Worm (Caenorhabditis elegans) whole organism, L1 larva: ENCODE data around the gene col-174.

Experiments used
- C04F5.9 ChIP-seq: sonication (generic microtip); optimal IDR thresholded peaks from 2 replicates; lab custom pipeline; 2016; ENCODE audit warnings: missing genetic modification characterization, missing compliant biosample characterization
- C34B4.2 ChIP-seq: sonication (generic microtip); optimal IDR thresholded peaks from 2 replicates; lab custom pipeline; 2017; ENCODE audit warnings: mild to moderate bottlenecking, missing genetic modification characterization, missing compliant biosample characterization
- aha-1 ChIP-seq: fragments of 150-350 bp; optimal IDR thresholded peaks from 2 replicates; lab custom pipeline; 2014; ENCODE audit warnings: missing biosample characterization, missing genetic modification characterization
- ama-1 ChIP-seq: fragments of 150-350 bp; optimal IDR thresholded peaks from 2 replicates; lab custom pipeline; 2014
- blmp-1 ChIP-seq: fragments of 150-350 bp; optimal IDR thresholded peaks from 2 replicates; lab custom pipeline; 2014; ENCODE audit warnings: missing biosample characterization, missing genetic modification characterization
- ceh-63 ChIP-seq: fragments of 200-800 bp; sonication (Bioruptor generic); optimal IDR thresholded peaks from 2 replicates; lab custom pipeline; 2018; ENCODE audit warnings: mild to moderate bottlenecking, missing genetic modification characterization, missing compliant biosample characterization
- ceh-8 ChIP-seq: fragments of 200-800 bp; sonication (Bioruptor generic); optimal IDR thresholded peaks from 2 replicates; lab custom pipeline; 2018; ENCODE audit warnings: mild to moderate bottlenecking, missing genetic modification characterization, moderate library complexity, missing compliant biosample characterization
- ceh-88 ChIP-seq: fragments of 200-800 bp; sonication (Bioruptor generic); IDR thresholded peaks from 2 replicates; pipeline ENCODE4 v1.3.6; 2022; ENCODE audit warnings: missing genetic modification characterization, missing compliant biosample characterization
- ceh-90 ChIP-seq: sonication (generic microtip); optimal IDR thresholded peaks from 2 replicates; lab custom pipeline; 2016; ENCODE audit warnings: missing genetic modification characterization, missing compliant biosample characterization
- ces-1 ChIP-seq: fragments of 150-350 bp; optimal IDR thresholded peaks from 2 replicates; lab custom pipeline; 2014; ENCODE audit warnings: missing biosample characterization, missing genetic modification reagents, missing genetic modification characterization
- dpl-1 ChIP-seq, 3 experiments: fragments of 150-350 bp in 2 of 3; sonication (generic microtip) in 1 of 3; optimal IDR thresholded peaks; 2 replicates each; lab custom pipeline; 2014 to 2017; ENCODE audit warnings: missing biosample characterization in 3 of 3, missing genetic modification characterization in 3 of 3, missing genetic modification reagents in 3 of 3
- egl-13 ChIP-seq: sonication (generic microtip); optimal IDR thresholded peaks from 2 replicates; lab custom pipeline; 2016; ENCODE audit warnings: missing genotype, missing genetic modification reagents, missing genetic modification characterization, missing compliant biosample characterization
- egl-27 ChIP-seq, 2 experiments: fragments of 150-350 bp in 1 of 2; sonication (generic microtip); optimal IDR thresholded peaks; 3 replicates each; lab custom pipeline; 2017 to 2018; ENCODE audit warnings: missing biosample characterization in 2 of 2, missing genetic modification characterization in 2 of 2, missing genetic modification reagents in 2 of 2
- elt-3 ChIP-seq, 6 experiments: fragments of 150-350 bp in 1 of 6; sonication (generic microtip); optimal IDR thresholded peaks; 2 replicates each; lab custom pipeline; 2017 to 2018; ENCODE audit warnings: missing biosample characterization in 6 of 6, missing genetic modification characterization in 6 of 6, inconsistent platforms in 1 of 6
- fkh-10 ChIP-seq: sonication (generic microtip); optimal IDR thresholded peaks from 2 replicates; lab custom pipeline; 2017; ENCODE audit warnings: missing biosample characterization, missing genetic modification reagents, missing genetic modification characterization
- fkh-8 ChIP-seq: sonication (generic microtip); optimal IDR thresholded peaks from 2 replicates; lab custom pipeline; 2016; ENCODE audit warnings: mild to moderate bottlenecking, missing genetic modification characterization, missing compliant biosample characterization
- grh-1 ChIP-seq: fragments of 200-800 bp; sonication (Bioruptor generic); IDR thresholded peaks from 2 replicates; pipeline ENCODE4 v1.3.6; 2022; ENCODE audit warnings: missing genetic modification reagents, missing genetic modification characterization, missing compliant biosample characterization
- hlh-17 ChIP-seq: fragments of 200-800 bp; sonication (Bioruptor generic); optimal IDR thresholded peaks from 2 replicates; lab custom pipeline; 2018; ENCODE audit warnings: missing genetic modification characterization, mild to moderate bottlenecking, missing compliant biosample characterization, moderate library complexity, borderline replicate concordance
- hlh-4 ChIP-seq: sonication (generic microtip); optimal IDR thresholded peaks from 2 replicates; lab custom pipeline; 2016; ENCODE audit warnings: mild to moderate bottlenecking, missing genetic modification characterization, missing compliant biosample characterization
- hpl-2 ChIP-seq: fragments of 150-350 bp; optimal IDR thresholded peaks from 2 replicates; lab custom pipeline; 2014; ENCODE audit warnings: missing biosample characterization, missing genetic modification reagents, missing genetic modification characterization
- isw-1 ChIP-seq: fragments of 200-800 bp; sonication (Bioruptor generic); IDR thresholded peaks from 2 replicates; pipeline ENCODE4 v1.3.6; 2022; ENCODE audit warnings: missing genetic modification characterization, missing compliant biosample characterization
- jun-1 ChIP-seq: fragments of 150-350 bp; optimal IDR thresholded peaks from 2 replicates; lab custom pipeline; 2014; ENCODE audit warnings: missing biosample characterization, missing genetic modification reagents, missing genetic modification characterization
- lin-14 ChIP-seq: fragments of 200-800 bp; sonication (Bioruptor generic); optimal IDR thresholded peaks from 2 replicates; lab custom pipeline; 2018; ENCODE audit warnings: mild to moderate bottlenecking, missing genetic modification characterization, moderate library complexity, missing compliant biosample characterization
- lin-39 ChIP-seq: fragments of 150-350 bp; optimal IDR thresholded peaks from 2 replicates; lab custom pipeline; 2014; ENCODE audit warnings: missing biosample characterization, missing genetic modification reagents, missing genetic modification characterization
- lir-3 ChIP-seq: sonication (generic microtip); optimal IDR thresholded peaks from 2 replicates; lab custom pipeline; 2016; ENCODE audit warnings: mild to moderate bottlenecking, missing genetic modification characterization, moderate library complexity, missing compliant biosample characterization; ENCODE audit not compliant: poor library complexity
- lsy-2 ChIP-seq, 2 experiments: fragments of 150-350 bp; optimal IDR thresholded peaks; 2 replicates each; lab custom pipeline; 2014; ENCODE audit warnings: missing biosample characterization in 2 of 2, missing genetic modification characterization in 2 of 2
- mab-9 ChIP-seq: fragments of 200-800 bp; sonication (Bioruptor generic); IDR thresholded peaks from 2 replicates; pipeline ENCODE4 v1.3.6; 2022; ENCODE audit warnings: missing genetic modification reagents, missing genetic modification characterization, missing compliant biosample characterization
- mdl-1 ChIP-seq, 2 experiments: fragments of 150-350 bp; optimal IDR thresholded peaks; 2 replicates each; lab custom pipeline; 2014 to 2017; ENCODE audit warnings: missing biosample characterization in 2 of 2, missing genetic modification characterization in 2 of 2, inconsistent platforms in 1 of 2
- mep-1 ChIP-seq: fragments of 150-350 bp; optimal IDR thresholded peaks from 2 replicates; lab custom pipeline; 2014; ENCODE audit warnings: missing biosample characterization, missing genetic modification characterization
- nhr-12 ChIP-seq: sonication (generic microtip); optimal IDR thresholded peaks from 2 replicates; lab custom pipeline; 2017; ENCODE audit warnings: missing biosample characterization, missing genetic modification characterization
- nhr-237 ChIP-seq: fragments of 150-350 bp; optimal IDR thresholded peaks from 2 replicates; lab custom pipeline; 2014; ENCODE audit warnings: missing biosample characterization, missing genetic modification characterization
- nhr-71 ChIP-seq: sonication (generic microtip); optimal IDR thresholded peaks from 2 replicates; lab custom pipeline; 2016; ENCODE audit warnings: mild to moderate bottlenecking, missing genetic modification characterization, moderate library complexity, missing compliant biosample characterization
- nhr-76 ChIP-seq: sonication (generic microtip); optimal IDR thresholded peaks from 2 replicates; lab custom pipeline; 2017; ENCODE audit warnings: missing biosample characterization, missing genetic modification characterization
- nhr-85 ChIP-seq: sonication (generic microtip); peaks from one replicate; lab custom pipeline; 2016; ENCODE audit warnings: missing genetic modification characterization, inconsistent platforms, missing compliant biosample characterization
- pag-3 ChIP-seq: sonication (generic microtip); optimal IDR thresholded peaks from 2 replicates; lab custom pipeline; 2017; ENCODE audit warnings: missing genetic modification characterization, mild to moderate bottlenecking, missing compliant biosample characterization, antibody characterized with exemption, borderline replicate concordance; ENCODE audit not compliant: insufficient read depth
- pax-3 ChIP-seq: fragments of 200-800 bp; sonication (Bioruptor generic); optimal IDR thresholded peaks from 2 replicates; lab custom pipeline; 2018; ENCODE audit warnings: mild to moderate bottlenecking, missing genetic modification characterization, moderate library complexity, missing compliant biosample characterization
- rnt-1 ChIP-seq: sonication (generic microtip); optimal IDR thresholded peaks from 2 replicates; lab custom pipeline; 2016; ENCODE audit warnings: mild to moderate bottlenecking, missing genetic modification characterization, moderate library complexity, missing compliant biosample characterization
- snpc-4 ChIP-seq: fragments of 150-350 bp; optimal IDR thresholded peaks from 2 replicates; lab custom pipeline; 2014; ENCODE audit warnings: missing biosample characterization, missing genetic modification characterization
- sox-4 ChIP-seq: sonication (generic microtip); optimal IDR thresholded peaks from 2 replicates; lab custom pipeline; 2016; ENCODE audit warnings: missing genetic modification characterization, missing compliant biosample characterization
- sup-37 ChIP-seq: fragments of 200-800 bp; sonication (Bioruptor generic); optimal IDR thresholded peaks from 2 replicates; lab custom pipeline; 2018; ENCODE audit warnings: mild to moderate bottlenecking, missing genetic modification characterization, missing compliant biosample characterization
- swsn-7 ChIP-seq: sonication (generic microtip); optimal IDR thresholded peaks from 2 replicates; lab custom pipeline; 2016; ENCODE audit warnings: missing genetic modification characterization, missing compliant biosample characterization
- tbx-2 ChIP-seq: sonication (generic microtip); optimal IDR thresholded peaks from 2 replicates; lab custom pipeline; 2016; ENCODE audit warnings: missing genetic modification characterization, missing compliant biosample characterization
- tlp-1 ChIP-seq: fragments of 150-350 bp; optimal IDR thresholded peaks from 2 replicates; lab custom pipeline; 2014; ENCODE audit warnings: missing biosample characterization, missing genetic modification characterization
- unc-30 ChIP-seq: sonication (generic microtip); optimal IDR thresholded peaks from 2 replicates; lab custom pipeline; 2017; ENCODE audit warnings: missing biosample characterization, missing genetic modification characterization
- unc-62 ChIP-seq: fragments of 150-350 bp; optimal IDR thresholded peaks from 2 replicates; lab custom pipeline; 2014; ENCODE audit warnings: missing biosample characterization, missing genetic modification reagents, missing genetic modification characterization
- unc-86 ChIP-seq: sonication (generic microtip); optimal IDR thresholded peaks from 2 replicates; lab custom pipeline; 2016; ENCODE audit warnings: missing genetic modification characterization, missing compliant biosample characterization
- xbp-1 ChIP-seq: sonication (generic microtip); optimal IDR thresholded peaks from 2 replicates; lab custom pipeline; 2016; ENCODE audit warnings: missing genetic modification characterization, missing compliant biosample characterization
- zag-1 ChIP-seq: fragments of 150-350 bp; optimal IDR thresholded peaks from 2 replicates; lab custom pipeline; 2014; ENCODE audit warnings: missing biosample characterization, missing genetic modification characterization
- ztf-11 ChIP-seq, 2 experiments: sonication (generic microtip); optimal IDR thresholded peaks; 2 replicates each; lab custom pipeline; 2016 to 2017; ENCODE audit warnings: missing genetic modification characterization in 2 of 2, missing biosample characterization in 1 of 2, missing compliant biosample characterization in 1 of 2

Gene col-174

DNA sequence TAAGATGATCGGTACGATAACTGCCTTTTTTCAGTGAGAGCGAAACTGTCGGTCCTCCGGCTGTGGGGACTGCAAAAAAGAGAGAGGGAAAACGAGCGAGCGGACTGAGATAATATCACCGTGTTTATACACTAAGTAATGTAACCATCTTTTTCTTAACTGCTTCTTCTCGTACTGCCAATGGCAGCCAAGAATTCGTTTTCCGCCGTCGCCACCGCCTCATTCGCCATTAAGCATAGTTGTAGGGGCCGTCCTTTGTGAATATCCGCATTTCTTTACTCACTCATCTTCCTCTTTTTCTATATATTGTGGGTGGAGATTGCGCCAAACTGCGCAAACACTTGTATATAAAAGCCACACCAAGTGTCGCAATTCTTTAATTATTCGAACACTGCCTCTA is at the start of gene col-174:
Gene col-174, plus strand, starts transcription at position 301 of the 400 bp plus-strand sequence.
- TF ChIP-seq nhr-85 (tag; lab: Kevin White, UChicago) = peak; percentile 5
- TF ChIP-seq snpc-4 = no peak
- no peak for TF ChIP-seq dpl-1 (GFP tag; optimal IDR thresholded peaks at IDR 0.05; lab: Kevin White, UChicago)
- TF ChIP-seq blmp-1 (tag; lab: Kevin White, UChicago) = peak; percentile 67
- peak; percentile 4 for TF ChIP-seq lin-14 (GFP tag; lab: Kevin White, UChicago)

DNA sequence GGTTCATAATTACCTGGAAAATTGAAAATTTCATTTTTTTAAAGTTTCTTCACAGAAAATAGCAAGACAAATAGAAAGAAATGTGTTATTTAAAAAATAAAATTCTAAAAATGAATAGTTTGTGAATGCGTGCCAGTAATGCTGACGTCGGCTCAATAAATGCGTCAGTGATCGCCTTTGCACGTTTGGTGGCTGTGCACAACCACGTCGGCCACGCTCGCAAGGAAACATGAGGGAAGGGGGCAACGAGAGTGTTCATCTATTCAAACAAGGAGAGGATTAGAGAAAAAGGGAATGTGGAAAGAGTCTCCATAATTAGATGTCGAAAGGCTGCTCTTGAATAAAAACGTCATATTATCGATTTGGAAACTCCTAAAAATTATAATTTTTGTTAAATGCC is 45.6 kb upstream of the col-174 start, which contains the start of gene uggt-1:
Gene uggt-1, minus strand, starts transcription at position 13 of the 400 bp plus-strand sequence.
- TF ChIP-seq pax-3 (tag; lab: Kevin White, UChicago) (peak; percentile 82), sox-4 (peak; percentile 83), egl-27 (tag; optimal IDR thresholded peaks at IDR 0.05; lab: Kevin White, UChicago) (peak; percentile 30 to 48), mab-9 (GFP tag; lab: Robert Waterston, UW) (peak; percentile 66), unc-86 (tag; lab: Kevin White, UChicago) (peak; percentile 95), unc-62 (no peak), unc-30 (tag; lab: Kevin White, UChicago) (no peak), hpl-2 (GFP tag; lab: Kevin White, UChicago) (peak; percentile 71), fkh-8 (peak; percentile 97), ama-1 (lab: Kevin White, UChicago) (no peak), C04F5.9 (peak; percentile 44), lin-39 (peak; percentile 61), ceh-63 (no peak), lin-14 (GFP tag; lab: Kevin White, UChicago) (peak; percentile 99), aha-1 (peak; percentile 78), snpc-4 (peak; percentile 76), C34B4.2 (tag; lab: Kevin White, UChicago) (no peak), tlp-1 (tag; lab: Kevin White, UChicago) (no peak), ceh-88 (GFP tag; lab: Robert Waterston, UW) (peak; percentile 64; the same call in 1 of the 2 replicates), egl-13 (tag; lab: Kevin White, UChicago) (peak; percentile 91), mep-1 (peak; percentile 95), grh-1 (peak; percentile 78), mdl-1 (tag; optimal IDR thresholded peaks at IDR 0.05; lab: Kevin White, UChicago) (no peak), ceh-8 (peak; percentile 93), hlh-17 (GFP tag; lab: Kevin White, UChicago) (no peak), swsn-7 (tag; lab: Kevin White, UChicago) (peak; percentile 96), xbp-1 (tag; lab: Kevin White, UChicago) (peak; percentile 99), isw-1 (GFP tag; lab: Robert Waterston, UW) (peak; percentile 83), ces-1 (GFP tag; lab: Kevin White, UChicago) (no peak), ceh-90 (no peak), elt-3 (tag; optimal IDR thresholded peaks at IDR 0.05; lab: Kevin White, UChicago) (peak in 2 of 6 experiments; percentile 31 to 37), zag-1 (tag; lab: Kevin White, UChicago) (peak; percentile 38), ztf-11 (tag; optimal IDR thresholded peaks at IDR 0.05; lab: Kevin White, UChicago) (peak in 1 of 2 experiments; percentile 83), nhr-12 (tag; lab: Kevin White, UChicago) (no peak), nhr-85 (tag; lab: Kevin White, UChicago) (peak; percentile 88), fkh-10 (GFP tag; lab: Kevin White, UChicago) (peak; percentile 91), nhr-76 (no peak), nhr-237 (tag; lab: Kevin White, UChicago) (peak; percentile 73), pag-3 (tag; lab: Kevin White, UChicago) (no peak), hlh-4 (no peak), tbx-2 (tag; lab: Kevin White, UChicago) (peak; percentile 93), lsy-2 (tag; optimal IDR thresholded peaks at IDR 0.05; lab: Kevin White, UChicago) (peak; percentile 91 to 92), nhr-71 (tag; lab: Kevin White, UChicago) (peak; percentile 96), blmp-1 (tag; lab: Kevin White, UChicago) (no peak), lir-3 (tag; lab: Kevin White, UChicago) (peak; percentile 68), rnt-1 (tag; lab: Kevin White, UChicago) (peak; percentile 93), jun-1 (peak; percentile 85), sup-37 (GFP tag; lab: Kevin White, UChicago) (peak; percentile 32)
